Worm (Caenorhabditis elegans): ENCODE data around the gene C17B7.14.

- TF ChIP-seq skn-1 (tag; optimal IDR thresholded peaks at IDR 0.05) (no peak), ztf-4 (tag; optimal IDR thresholded peaks at IDR 0.05) (no peak), dmd-4 (tag; optimal IDR thresholded peaks at IDR 0.05) (no peak), R02D3.7 (tag; optimal IDR thresholded peaks at IDR 0.05) (no peak), aly-2 (tag; optimal IDR thresholded peaks at IDR 0.05) (no peak), lin-13 (GFP tag; optimal IDR thresholded peaks at IDR 0.05) (no peak), lin-11 (tag; optimal IDR thresholded peaks at IDR 0.05) (no peak), ama-1 (optimal IDR thresholded peaks at IDR 0.05) (no peak), gmeb-1 (tag; optimal IDR thresholded peaks at IDR 0.05) (no peak)
Measured at ce11 chrV:3361633-3362032, 41.3 kb upstream of the C17B7.14 start.
